Worm (Caenorhabditis elegans): ENCODE measurements around the gene ttr-54.
A peak's percentile ranks its signal among the peaks of the same experiment; 100 is the strongest.

The ttr-54 gene

ce11 chrIV:10155475-10155874, at the start of gene ttr-54:
Gene ttr-54, plus strand, starts transcription at chrIV:10155775.
- TF ChIP-seq B0035.1 (tag; optimal IDR thresholded peaks at IDR 0.05), result no peak
- peak; percentile 48; the same call in 1 of the 2 replicates for TF ChIP-seq madf-6 (GFP tag; IDR thresholded peaks at IDR 0.05)
- TF ChIP-seq mcd-1 (GFP tag; IDR thresholded peaks at IDR 0.05), result no peak
- no peak for TF ChIP-seq ztf-22 (GFP tag; optimal IDR thresholded peaks at IDR 0.05)
- no peak for TF ChIP-seq nhr-179 (tag; optimal IDR thresholded peaks at IDR 0.05)
- TF ChIP-seq lin-40 (tag; optimal IDR thresholded peaks at IDR 0.05), result no peak

ce11 chrIV:10110417-10110816, 45.2 kb upstream of the ttr-54 start, which contains the start of gene egl-38:
Gene egl-38, minus strand, starts transcription at chrIV:10110517.
- no peak for TF ChIP-seq mel-28 (tag; optimal IDR thresholded peaks at IDR 0.05; ENCODE audit: borderline replicate concordance)
- TF ChIP-seq tbp1 (GFP tag; optimal IDR thresholded peaks at IDR 0.05), result no peak
- TF ChIP-seq egl-44 (GFP tag; IDR thresholded peaks at IDR 0.05), result no peak
- no peak for TF ChIP-seq hsf-1 (GFP tag; IDR thresholded peaks at IDR 0.05)
- TF ChIP-seq nfya-1 (tag; optimal IDR thresholded peaks at IDR 0.05; ENCODE audit: borderline replicate concordance, insufficient read depth), result no peak
- no peak for TF ChIP-seq athp-1 (tag; optimal IDR thresholded peaks at IDR 0.05)
- no peak for TF ChIP-seq nhr-179 (tag; optimal IDR thresholded peaks at IDR 0.05)
- TF ChIP-seq ztf-3 (GFP tag; optimal IDR thresholded peaks at IDR 0.05), result no peak
- no peak for TF ChIP-seq gei-17 (GFP tag; optimal IDR thresholded peaks at IDR 0.05)
- no peak for TF ChIP-seq dox-1 (GFP tag; IDR thresholded peaks at IDR 0.05)
- TF ChIP-seq ama-1 (optimal IDR thresholded peaks at IDR 0.05), result no peak
- TF ChIP-seq ama-1 (GFP tag; optimal IDR thresholded peaks at IDR 0.05), result no peak

- no peak for TF ChIP-seq tlf-1 (GFP tag; optimal IDR thresholded peaks at IDR 0.05)
- TF ChIP-seq zfh-2 (GFP tag; conservative IDR thresholded peaks at IDR 0.05), result peak; percentile 87
- TF ChIP-seq B0019.2 (GFP tag; conservative IDR thresholded peaks at IDR 0.05), result no peak
- TF ChIP-seq repo-1 (tag; optimal IDR thresholded peaks at IDR 0.05), result no peak
- TF ChIP-seq egrh-3 (GFP tag; IDR thresholded peaks at IDR 0.05), result peak; percentile 82; the same call in 1 of the 2 replicates
- no peak for TF ChIP-seq lin-40 (tag; optimal IDR thresholded peaks at IDR 0.05)
- TF ChIP-seq ekl-4 (GFP tag; IDR thresholded peaks at IDR 0.05), result no peak
- no peak for TF ChIP-seq unc-130 (GFP tag; optimal IDR thresholded peaks at IDR 0.05)
These were observed 44.7 kb upstream of the ttr-54 start for ce11 chrIV:10110870-10111269.

ce11 chrIV:10111441-10111840, 44.1 kb upstream of the ttr-54 start, which contains the start of gene spch-1:
Gene spch-1, minus strand, starts transcription at chrIV:10111541.
- TF ChIP-seq mel-28 (tag; optimal IDR thresholded peaks at IDR 0.05; ENCODE audit: borderline replicate concordance) (no peak), die-1 (tag; optimal IDR thresholded peaks at IDR 0.05) (no peak), pha-4 (tag; optimal IDR thresholded peaks at IDR 0.05) (no peak), pbrm-1 (GFP tag; IDR thresholded peaks at IDR 0.05) (no peak), unc-62 (GFP tag; optimal IDR thresholded peaks at IDR 0.05) (no peak), Y56A3A.18 (GFP tag; IDR thresholded peaks at IDR 0.05) (no peak), snpc-3.4 (tag; optimal IDR thresholded peaks at IDR 0.05) (no peak), lsy-27 (tag; optimal IDR thresholded peaks at IDR 0.05; ENCODE audit: borderline replicate concordance, insufficient read depth) (no peak), ztf-3 (GFP tag; optimal IDR thresholded peaks at IDR 0.05) (no peak), chd-7 (tag; optimal IDR thresholded peaks at IDR 0.05) (no peak), dox-1 (GFP tag; IDR thresholded peaks at IDR 0.05) (no peak), somi-1 (GFP tag; optimal IDR thresholded peaks at IDR 0.05) (no peak)

ce11 chrIV:10112570-10112969, 43.0 kb upstream of the ttr-54 start, which contains the start of gene nsph-3.2:
Gene nsph-3.2, plus strand, starts transcription at chrIV:10112870.
- no peak for TF ChIP-seq nfya-2 (GFP tag; IDR thresholded peaks at IDR 0.05)
- TF ChIP-seq tbx-9 (tag; optimal IDR thresholded peaks at IDR 0.05; ENCODE audit: borderline replicate concordance), result no peak

Data from whole organism, young adult.